Worm (Caenorhabditis elegans) whole organism, L4 larva: ENCODE data around the gene snf-9.
A peak's percentile ranks its signal among the peaks of the same experiment; 100 is the strongest.

Experiments used
- D1046.2 ChIP-seq: fragments of 200-800 bp; sonication (Bioruptor generic); IDR thresholded peaks from 2 replicates; pipeline ENCODE4 v1.3.6; 2022; ENCODE audit warnings: missing genetic modification characterization, missing compliant biosample characterization
- F26F4.8 ChIP-seq: fragments of 200-800 bp; sonication (Bioruptor generic); conservative IDR thresholded peaks from 2 replicates; pipeline ENCODE4 v1.3.6; 2022; ENCODE audit warnings: missing genetic modification characterization, missing compliant biosample characterization
- F49E8.2 ChIP-seq: sonication (generic microtip); optimal IDR thresholded peaks from 2 replicates; lab custom pipeline; 2016; ENCODE audit warnings: missing compliant biosample characterization, mild to moderate bottlenecking, missing genetic modification characterization, borderline replicate concordance
- R02D3.7 ChIP-seq: fragments of 150-350 bp; sonication (generic microtip); optimal IDR thresholded peaks from 3 replicates; lab custom pipeline; 2014; ENCODE audit warnings: missing biosample characterization, missing genetic modification characterization
- T20F7.1 ChIP-seq: fragments of 200-800 bp; sonication (Bioruptor generic); optimal IDR thresholded peaks from 2 replicates; lab custom pipeline; 2018; ENCODE audit warnings: mild to moderate bottlenecking, missing genetic modification characterization, missing compliant biosample characterization
- Y105C5A.15 ChIP-seq: fragments of 200-800 bp; sonication (Bioruptor generic); IDR thresholded peaks from 2 replicates; pipeline ENCODE4 v1.3.6; 2022; ENCODE audit warnings: missing genetic modification characterization, missing compliant biosample characterization
- Y75B8A.6 ChIP-seq: fragments of 200-800 bp; sonication (Bioruptor generic); IDR thresholded peaks from 2 replicates; pipeline ENCODE4 v1.3.6; 2022; ENCODE audit warnings: missing genetic modification reagents, missing genetic modification characterization, missing compliant biosample characterization
- aly-2 ChIP-seq: sonication (generic microtip); optimal IDR thresholded peaks from 2 replicates; lab custom pipeline; 2018; ENCODE audit warnings: missing biosample characterization, missing genetic modification characterization
- ceh-28 ChIP-seq: fragments of 150-350 bp; optimal IDR thresholded peaks from 2 replicates; lab custom pipeline; 2014; ENCODE audit warnings: missing biosample characterization, missing genetic modification reagents, missing genetic modification characterization
- ceh-62 ChIP-seq: sonication (generic microtip); optimal IDR thresholded peaks from 2 replicates; lab custom pipeline; 2017; ENCODE audit warnings: missing biosample characterization, missing genetic modification characterization
- ces-1 ChIP-seq: fragments of 150-350 bp; sonication (generic microtip); optimal IDR thresholded peaks from 4 replicates; lab custom pipeline; 2014; ENCODE audit warnings: missing biosample characterization, missing genetic modification reagents, missing genetic modification characterization
- ctbp-1 ChIP-seq: fragments of 200-800 bp; sonication (Bioruptor generic); IDR thresholded peaks from 2 replicates; pipeline ENCODE4 v1.3.6; 2022; ENCODE audit warnings: missing genetic modification reagents, missing genetic modification characterization, missing compliant biosample characterization
- daf-12 ChIP-seq: fragments of 150-350 bp; optimal IDR thresholded peaks from 2 replicates; lab custom pipeline; 2014; ENCODE audit warnings: missing biosample characterization, missing genetic modification reagents, missing genetic modification characterization
- daf-8 ChIP-seq: fragments of 200-800 bp; sonication (Bioruptor generic); IDR thresholded peaks from 2 replicates; pipeline ENCODE4 v1.3.6; 2022; ENCODE audit warnings: missing genetic modification characterization, missing compliant biosample characterization
- dpl-1 ChIP-seq: fragments of 150-350 bp; optimal IDR thresholded peaks from 2 replicates; lab custom pipeline; 2014; ENCODE audit warnings: missing biosample characterization, missing genetic modification reagents, missing genetic modification characterization
- dve-1 ChIP-seq: sonication (generic microtip); optimal IDR thresholded peaks from 2 replicates; lab custom pipeline; 2017; ENCODE audit warnings: antibody characterized with exemption, mild to moderate bottlenecking, missing genetic modification characterization, missing compliant biosample characterization; ENCODE audit not compliant: insufficient read depth
- fkh-10 ChIP-seq: fragments of 150-350 bp; optimal IDR thresholded peaks from 2 replicates; lab custom pipeline; 2014; ENCODE audit warnings: missing biosample characterization, missing genetic modification reagents, missing genetic modification characterization
- fos-1 ChIP-seq: fragments of 150-350 bp; optimal IDR thresholded peaks from 2 replicates; lab custom pipeline; 2014; ENCODE audit warnings: missing biosample characterization, missing genetic modification characterization
- hif-1 ChIP-seq, 2 experiments: sonication (generic microtip); optimal IDR thresholded peaks; 2 replicates each; lab custom pipeline; 2016 to 2017; ENCODE audit warnings: missing compliant biosample characterization in 2 of 2, missing genetic modification characterization in 2 of 2, missing genetic modification reagents in 2 of 2, missing genotype in 2 of 2, mild to moderate bottlenecking in 1 of 2
- hlh-30 ChIP-seq: sonication (generic microtip); optimal IDR thresholded peaks from 2 replicates; lab custom pipeline; 2017; ENCODE audit warnings: antibody characterized with exemption, mild to moderate bottlenecking, missing genetic modification characterization, missing compliant biosample characterization; ENCODE audit not compliant: insufficient read depth
- lim-7 ChIP-seq: fragments of 200-800 bp; sonication (Bioruptor generic); IDR thresholded peaks from 2 replicates; pipeline ENCODE4 v1.3.6; 2022; ENCODE audit warnings: missing genetic modification characterization, missing compliant biosample characterization
- lin-1 ChIP-seq: fragments of 200-800 bp; sonication (Bioruptor generic); IDR thresholded peaks from 2 replicates; pipeline ENCODE4 v1.3.6; 2022; ENCODE audit warnings: missing genetic modification reagents, missing genetic modification characterization, missing compliant biosample characterization
- lin-13 ChIP-seq: fragments of 150-350 bp; optimal IDR thresholded peaks from 2 replicates; lab custom pipeline; 2014; ENCODE audit warnings: missing biosample characterization, missing genetic modification reagents, missing genetic modification characterization
- lin-15B ChIP-seq: fragments of 150-350 bp; sonication (generic microtip); optimal IDR thresholded peaks from 3 replicates; lab custom pipeline; 2014; ENCODE audit warnings: missing biosample characterization, missing genetic modification characterization
- lin-29 ChIP-seq: fragments of 200-800 bp; sonication (Bioruptor generic); IDR thresholded peaks from 2 replicates; pipeline ENCODE4 v1.3.6; 2022; ENCODE audit warnings: missing genetic modification reagents, missing genetic modification characterization, missing compliant biosample characterization
- lin-38 ChIP-seq: fragments of 200-800 bp; sonication (Bioruptor generic); IDR thresholded peaks from 2 replicates; pipeline ENCODE4 v1.3.6; 2022; ENCODE audit warnings: missing genetic modification reagents, missing genetic modification characterization, missing compliant biosample characterization
- lin-39 ChIP-seq: fragments of 150-350 bp; optimal IDR thresholded peaks from 2 replicates; lab custom pipeline; 2014; ENCODE audit warnings: missing biosample characterization, missing genetic modification reagents, missing genetic modification characterization
- mdt-29 ChIP-seq: fragments of 200-800 bp; sonication (Bioruptor generic); IDR thresholded peaks from 2 replicates; pipeline ENCODE4 v1.3.6; 2022; ENCODE audit warnings: missing genetic modification reagents, missing genetic modification characterization, missing compliant biosample characterization
- mes-2 ChIP-seq: sonication (generic microtip); optimal IDR thresholded peaks from 2 replicates; lab custom pipeline; 2016; ENCODE audit warnings: missing genotype, mild to moderate bottlenecking, missing genetic modification characterization, missing compliant biosample characterization; ENCODE audit not compliant: poor library complexity, severe bottlenecking
- mxl-2 ChIP-seq: fragments of 200-800 bp; sonication (Bioruptor generic); conservative IDR thresholded peaks from 2 replicates; pipeline ENCODE4 v1.3.6; 2022; ENCODE audit warnings: missing genetic modification reagents, missing genetic modification characterization, missing compliant biosample characterization
- mxl-3 ChIP-seq: fragments of 200-800 bp; sonication (Bioruptor generic); optimal IDR thresholded peaks from 2 replicates; lab custom pipeline; 2018; ENCODE audit warnings: mild to moderate bottlenecking, missing genetic modification characterization, missing compliant biosample characterization
- nhr-102 ChIP-seq: sonication (generic microtip); optimal IDR thresholded peaks from 2 replicates; lab custom pipeline; 2016; ENCODE audit warnings: mild to moderate bottlenecking, missing genetic modification characterization, moderate library complexity, missing compliant biosample characterization
- nhr-11 ChIP-seq: fragments of 150-350 bp; optimal IDR thresholded peaks from 2 replicates; lab custom pipeline; 2014; ENCODE audit warnings: missing biosample characterization, missing genetic modification characterization
- nhr-111 ChIP-seq: fragments of 200-800 bp; sonication (Bioruptor generic); optimal IDR thresholded peaks from 2 replicates; lab custom pipeline; 2018; ENCODE audit warnings: mild to moderate bottlenecking, missing genetic modification characterization, missing compliant biosample characterization
- nhr-25 ChIP-seq: sonication (generic microtip); optimal IDR thresholded peaks from 2 replicates; lab custom pipeline; 2017; ENCODE audit warnings: missing genetic modification characterization, mild to moderate bottlenecking, missing compliant biosample characterization, antibody characterized with exemption, moderate library complexity, borderline replicate concordance; ENCODE audit not compliant: insufficient read depth
- nhr-28 ChIP-seq: fragments of 150-350 bp; optimal IDR thresholded peaks from 2 replicates; lab custom pipeline; 2014; ENCODE audit warnings: missing biosample characterization, missing genetic modification characterization
- nhr-41 ChIP-seq: fragments of 200-800 bp; sonication (Bioruptor generic); IDR thresholded peaks from 2 replicates; pipeline ENCODE4 v1.3.6; 2022; ENCODE audit warnings: missing genetic modification reagents, missing genetic modification characterization, missing compliant biosample characterization
- nhr-48 ChIP-seq: sonication (generic microtip); optimal IDR thresholded peaks from 2 replicates; lab custom pipeline; 2016; ENCODE audit warnings: mild to moderate bottlenecking, missing genetic modification characterization, missing compliant biosample characterization
- php-3 ChIP-seq: fragments of 200-800 bp; sonication (Bioruptor generic); IDR thresholded peaks from 2 replicates; pipeline ENCODE4 v1.3.6; 2022; ENCODE audit warnings: missing genetic modification reagents, missing genetic modification characterization, missing compliant biosample characterization
- saeg-2 ChIP-seq: fragments of 200-800 bp; sonication (Bioruptor generic); IDR thresholded peaks from 2 replicates; pipeline ENCODE4 v1.3.6; 2022; ENCODE audit warnings: missing genetic modification reagents, missing genetic modification characterization, missing compliant biosample characterization
- set-16 ChIP-seq: fragments of 200-800 bp; sonication (Bioruptor generic); IDR thresholded peaks from 2 replicates; pipeline ENCODE4 v1.3.6; 2022; ENCODE audit warnings: missing genetic modification reagents, missing genetic modification characterization, missing compliant biosample characterization
- skn-1 ChIP-seq: fragments of 150-350 bp; optimal IDR thresholded peaks from 2 replicates; lab custom pipeline; 2014; ENCODE audit warnings: missing biosample characterization, missing genetic modification characterization
- tag-97 ChIP-seq: fragments of 200-800 bp; sonication (Bioruptor generic); IDR thresholded peaks from 2 replicates; pipeline ENCODE4 v1.3.6; 2022; ENCODE audit warnings: missing genetic modification characterization, missing compliant biosample characterization
- unc-130 ChIP-seq: sonication (generic microtip); optimal IDR thresholded peaks from 2 replicates; lab custom pipeline; 2016; ENCODE audit warnings: missing genetic modification reagents, missing genetic modification characterization, missing compliant biosample characterization
- unc-39 ChIP-seq: sonication (generic microtip); optimal IDR thresholded peaks from 2 replicates; lab custom pipeline; 2017; ENCODE audit warnings: missing biosample characterization, missing genetic modification characterization
- unc-62 ChIP-seq, 3 experiments: fragments of 150-350 bp in 1 of 3; sonication (generic microtip); optimal IDR thresholded peaks in 2 of 3; peaks in 1 of 3; 1 replicate in 1 of 3; 2 replicates in 2 of 3; lab custom pipeline; 2014 to 2017; ENCODE audit warnings: missing biosample characterization in 3 of 3, missing genetic modification characterization in 3 of 3, missing genetic modification reagents in 3 of 3, missing genotype in 1 of 3
- zfp-3 ChIP-seq: fragments of 200-800 bp; sonication (Bioruptor generic); conservative IDR thresholded peaks from 2 replicates; pipeline ENCODE4 v1.3.6; 2022; ENCODE audit warnings: missing genetic modification reagents, missing genetic modification characterization, missing compliant biosample characterization

The snf-9 gene

DNA sequence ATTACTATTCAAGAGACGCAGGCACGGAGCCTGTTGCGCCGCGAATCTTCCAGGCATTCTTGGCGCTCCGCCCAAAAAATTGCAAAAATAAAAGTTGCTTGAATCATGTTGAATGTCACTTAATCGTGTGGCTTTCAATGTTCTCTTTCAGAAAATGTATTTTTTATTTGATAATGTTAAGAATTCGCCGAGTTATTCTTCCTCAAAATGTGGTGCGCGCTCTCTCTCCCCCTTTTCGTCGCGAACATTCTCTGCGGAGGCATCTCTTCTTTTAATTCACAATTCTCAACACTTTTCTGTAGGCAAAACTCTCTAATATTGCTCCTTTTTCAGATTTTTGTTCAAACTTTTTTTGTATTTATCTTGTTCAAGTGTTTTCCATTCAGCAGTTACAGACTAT is 33.6 kb upstream of the snf-9 start (continued):
- TF ChIP-seq Y105C5A.15 (peak; percentile 50; the same call in 1 of the 2 replicates), daf-8 (GFP tag; lab: Robert Waterston, UW) (0 out of 2 replicates have a peak, but pooled peaks have one; percentile 46), unc-39 (tag; lab: Kevin White, UChicago) (no peak), mes-2 (peak; percentile 89)

DNA sequence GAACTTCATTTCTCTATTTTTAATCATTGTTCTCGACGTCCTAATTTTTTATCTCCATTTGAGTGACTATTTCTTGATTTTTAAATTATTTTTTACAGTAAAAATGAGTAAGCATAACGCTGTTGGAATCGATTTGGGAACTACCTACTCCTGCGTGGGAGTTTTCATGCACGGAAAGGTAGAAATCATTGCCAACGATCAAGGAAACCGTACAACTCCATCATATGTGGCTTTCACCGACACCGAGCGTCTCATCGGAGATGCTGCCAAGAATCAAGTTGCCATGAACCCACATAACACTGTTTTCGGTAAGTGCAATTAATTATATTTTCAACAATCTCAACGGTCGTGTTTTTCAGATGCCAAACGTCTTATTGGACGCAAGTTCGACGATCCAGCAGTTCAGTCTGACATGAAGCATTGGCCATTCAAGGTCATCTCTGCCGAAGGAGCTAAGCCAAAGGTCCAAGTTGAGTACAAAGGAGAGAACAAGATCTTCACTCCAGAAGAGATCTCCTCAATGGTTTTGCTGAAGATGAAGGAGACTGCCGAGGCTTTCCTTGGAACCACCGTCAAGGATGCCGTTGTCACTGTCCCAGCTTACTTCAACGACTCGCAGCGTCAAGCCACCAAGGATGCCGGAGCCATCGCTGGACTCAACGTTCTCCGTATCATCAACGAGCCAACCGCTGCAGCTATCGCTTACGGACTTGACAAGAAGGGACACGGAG is 32.9 kb upstream of the snf-9 start, which contains the start of gene hsp-1:
Gene hsp-1 (plus strand): TSS at position 99 of the 731 bp plus-strand sequence.
- TF ChIP-seq dpl-1 (GFP tag; lab: Kevin White, UChicago) (no peak), ctbp-1 (GFP tag; lab: Robert Waterston, UW) (no peak), aly-2 (tag; lab: Kevin White, UChicago) (no peak), nhr-48 (tag; lab: Kevin White, UChicago) (no peak), fkh-10 (GFP tag; lab: Kevin White, UChicago) (no peak), skn-1 (tag; lab: Kevin White, UChicago) (no peak), set-16 (GFP tag; lab: Robert Waterston, UW) (no peak; the same call in 1 of the 2 replicates), mxl-3 (GFP tag; lab: Kevin White, UChicago) (no peak), nhr-25 (tag; lab: Kevin White, UChicago) (no peak), php-3 (GFP tag; lab: Robert Waterston, UW) (no peak), F49E8.2 (tag; lab: Kevin White, UChicago) (no peak), lin-39 (tag; lab: Kevin White, UChicago) (no peak), hlh-30 (tag; lab: Kevin White, UChicago) (no peak), F26F4.8 (GFP tag; lab: Robert Waterston, UW) (no peak), lin-15B (tag; lab: Kevin White, UChicago) (no peak), mdt-29 (GFP tag; lab: Robert Waterston, UW) (0 out of 2 replicates have a peak, but pooled peaks have one; percentile 35), fos-1 (tag; lab: Kevin White, UChicago) (no peak), tag-97 (no peak), nhr-11 (tag; lab: Kevin White, UChicago) (no peak), unc-62 (GFP tag; optimal IDR thresholded peaks at IDR 0.05 in 1 of 2; lab: Kevin White, UChicago) (peak in 1 of 2 experiments; percentile 23), unc-62 (tag; optimal IDR thresholded peaks at IDR 0.05; lab: Kevin White, UChicago) (no peak), ceh-28 (tag; lab: Kevin White, UChicago) (no peak), hif-1 (tag; optimal IDR thresholded peaks at IDR 0.05; lab: Kevin White, UChicago) (no peak), lin-13 (GFP tag; lab: Kevin White, UChicago) (no peak), ces-1 (no peak), nhr-41 (GFP tag; lab: Robert Waterston, UW) (no peak), nhr-102 (no peak), R02D3.7 (no peak), dve-1 (tag; lab: Kevin White, UChicago) (no peak), zfp-3 (GFP tag; lab: Robert Waterston, UW) (no peak), lin-29 (no peak), nhr-28 (tag; lab: Kevin White, UChicago) (no peak), Y75B8A.6 (GFP tag; lab: Robert Waterston, UW) (peak; percentile 33; the same call in 1 of the 2 replicates), saeg-2 (GFP tag; lab: Robert Waterston, UW) (no peak), nhr-111 (GFP tag; lab: Kevin White, UChicago) (no peak), lin-38 (GFP tag; lab: Robert Waterston, UW) (no peak), lim-7 (peak; percentile 74), daf-12 (tag; lab: Kevin White, UChicago) (no peak), lin-1 (no peak), unc-130 (GFP tag; lab: Kevin White, UChicago) (no peak), ceh-62 (tag; lab: Kevin White, UChicago) (no peak), T20F7.1 (GFP tag; lab: Kevin White, UChicago) (no peak), D1046.2 (GFP tag; lab: Robert Waterston, UW) (no peak), mxl-2 (GFP tag; lab: Robert Waterston, UW) (0 out of 2 replicates have a peak, but pooled peaks have one; percentile 2)
